Worm (Caenorhabditis elegans) whole organism, L3 larva: ENCODE measurements around the gene C40C9.4.
A peak's percentile ranks its signal among the peaks of the same experiment; 100 is the strongest.

Experiments
- ZK546.5 ChIP-seq: sonication (generic microtip); optimal IDR thresholded peaks from 2 replicates; lab custom pipeline; 2017; ENCODE audit warnings: missing biosample characterization, missing genetic modification characterization
- ceh-16 ChIP-seq: sonication (generic microtip); optimal IDR thresholded peaks from 2 replicates; lab custom pipeline; 2017; ENCODE audit warnings: missing biosample characterization, missing genetic modification characterization
- ceh-28 ChIP-seq: fragments of 150-350 bp; optimal IDR thresholded peaks from 2 replicates; lab custom pipeline; 2014; ENCODE audit warnings: missing biosample characterization, missing genetic modification reagents, missing genetic modification characterization
- ceh-82 ChIP-seq: fragments of 150-350 bp; optimal IDR thresholded peaks from 2 replicates; lab custom pipeline; 2014; ENCODE audit warnings: missing biosample characterization, missing genetic modification characterization
- ceh-9 ChIP-seq: sonication (generic microtip); optimal IDR thresholded peaks from 2 replicates; lab custom pipeline; 2018; ENCODE audit warnings: missing biosample characterization, missing genetic modification characterization
- daf-12 ChIP-seq: fragments of 150-350 bp; optimal IDR thresholded peaks from 2 replicates; lab custom pipeline; 2014; ENCODE audit warnings: missing biosample characterization, missing genetic modification reagents, missing genetic modification characterization
- egl-5 ChIP-seq: fragments of 150-350 bp; optimal IDR thresholded peaks from 2 replicates; lab custom pipeline; 2017; ENCODE audit warnings: missing biosample characterization, missing genetic modification reagents, missing genetic modification characterization, inconsistent platforms
- elt-1 ChIP-seq: fragments of 150-350 bp; optimal IDR thresholded peaks from 2 replicates; lab custom pipeline; 2014; ENCODE audit warnings: missing biosample characterization, missing genetic modification characterization
- elt-2 ChIP-seq: sonication (generic microtip); optimal IDR thresholded peaks from 2 replicates; lab custom pipeline; 2016; ENCODE audit warnings: missing genetic modification reagents, mild to moderate bottlenecking, missing genetic modification characterization, missing compliant biosample characterization
- fkh-10 ChIP-seq: sonication (generic microtip); optimal IDR thresholded peaks from 2 replicates; lab custom pipeline; 2017; ENCODE audit warnings: missing biosample characterization, missing genetic modification reagents, missing genetic modification characterization
- fkh-2 ChIP-seq: fragments of 150-350 bp; optimal IDR thresholded peaks from 2 replicates; lab custom pipeline; 2014; ENCODE audit warnings: missing biosample characterization, missing genetic modification reagents, missing genetic modification characterization
- hmg-11 ChIP-seq: sonication (generic microtip); optimal IDR thresholded peaks from 2 replicates; lab custom pipeline; 2016; ENCODE audit warnings: missing genetic modification characterization, missing compliant biosample characterization
- jun-1 ChIP-seq: fragments of 150-350 bp; optimal IDR thresholded peaks from 2 replicates; lab custom pipeline; 2014; ENCODE audit warnings: missing biosample characterization, missing genetic modification reagents, missing genetic modification characterization
- lin-39 ChIP-seq: fragments of 150-350 bp; optimal IDR thresholded peaks from 2 replicates; lab custom pipeline; 2018; ENCODE audit warnings: missing biosample characterization, missing genetic modification reagents, missing genetic modification characterization
- lsy-12 ChIP-seq: sonication (generic microtip); optimal IDR thresholded peaks from 2 replicates; lab custom pipeline; 2016; ENCODE audit warnings: mild to moderate bottlenecking, missing genetic modification characterization, missing compliant biosample characterization
- mml-1 ChIP-seq: fragments of 150-350 bp; sonication (generic microtip); optimal IDR thresholded peaks from 3 replicates; lab custom pipeline; 2014; ENCODE audit warnings: missing biosample characterization, missing genetic modification characterization
- nfya-1 ChIP-seq: sonication (generic microtip); optimal IDR thresholded peaks from 2 replicates; lab custom pipeline; 2017; ENCODE audit warnings: missing genetic modification characterization, mild to moderate bottlenecking, missing compliant biosample characterization, antibody characterized with exemption, moderate library complexity; ENCODE audit not compliant: insufficient read depth
- nhr-11 ChIP-seq: fragments of 150-350 bp; optimal IDR thresholded peaks from 2 replicates; lab custom pipeline; 2014; ENCODE audit warnings: missing biosample characterization, missing genetic modification characterization
- nhr-237 ChIP-seq: fragments of 150-350 bp; optimal IDR thresholded peaks from 2 replicates; lab custom pipeline; 2014; ENCODE audit warnings: missing biosample characterization, missing genetic modification characterization
- nhr-25 ChIP-seq: sonication (generic microtip); optimal IDR thresholded peaks from 2 replicates; lab custom pipeline; 2017; ENCODE audit warnings: missing biosample characterization, missing genetic modification characterization
- nhr-28 ChIP-seq: fragments of 150-350 bp; optimal IDR thresholded peaks from 2 replicates; lab custom pipeline; 2014; ENCODE audit warnings: missing biosample characterization, missing genetic modification characterization
- nhr-43 ChIP-seq: sonication (generic microtip); optimal IDR thresholded peaks from 2 replicates; lab custom pipeline; 2016; ENCODE audit warnings: mild to moderate bottlenecking, missing genetic modification characterization, missing compliant biosample characterization; ENCODE audit not compliant: poor library complexity, severe bottlenecking
- nhr-67 ChIP-seq: fragments of 150-350 bp; optimal IDR thresholded peaks from 2 replicates; lab custom pipeline; 2014; ENCODE audit warnings: missing biosample characterization, missing genetic modification characterization
- nhr-76 ChIP-seq: fragments of 150-350 bp; sonication (generic microtip); optimal IDR thresholded peaks from 5 replicates; lab custom pipeline; 2014; ENCODE audit warnings: missing biosample characterization, missing genetic modification characterization
- pha-4 ChIP-seq: fragments of 150-350 bp; optimal IDR thresholded peaks from 2 replicates; lab custom pipeline; 2014; ENCODE audit warnings: missing biosample characterization, missing genetic modification reagents, missing genetic modification characterization
- unc-62 ChIP-seq: fragments of 150-350 bp; sonication (generic microtip); optimal IDR thresholded peaks from 4 replicates; lab custom pipeline; 2014; ENCODE audit warnings: missing biosample characterization, missing genetic modification reagents, missing genetic modification characterization
- zag-1 ChIP-seq: fragments of 150-350 bp; optimal IDR thresholded peaks from 2 replicates; lab custom pipeline; 2014; ENCODE audit warnings: missing biosample characterization, missing genetic modification characterization
- ztf-4 ChIP-seq: fragments of 150-350 bp; optimal IDR thresholded peaks from 2 replicates; lab custom pipeline; 2014; ENCODE audit warnings: missing biosample characterization, missing genetic modification characterization

The C40C9.4 gene

DNA sequence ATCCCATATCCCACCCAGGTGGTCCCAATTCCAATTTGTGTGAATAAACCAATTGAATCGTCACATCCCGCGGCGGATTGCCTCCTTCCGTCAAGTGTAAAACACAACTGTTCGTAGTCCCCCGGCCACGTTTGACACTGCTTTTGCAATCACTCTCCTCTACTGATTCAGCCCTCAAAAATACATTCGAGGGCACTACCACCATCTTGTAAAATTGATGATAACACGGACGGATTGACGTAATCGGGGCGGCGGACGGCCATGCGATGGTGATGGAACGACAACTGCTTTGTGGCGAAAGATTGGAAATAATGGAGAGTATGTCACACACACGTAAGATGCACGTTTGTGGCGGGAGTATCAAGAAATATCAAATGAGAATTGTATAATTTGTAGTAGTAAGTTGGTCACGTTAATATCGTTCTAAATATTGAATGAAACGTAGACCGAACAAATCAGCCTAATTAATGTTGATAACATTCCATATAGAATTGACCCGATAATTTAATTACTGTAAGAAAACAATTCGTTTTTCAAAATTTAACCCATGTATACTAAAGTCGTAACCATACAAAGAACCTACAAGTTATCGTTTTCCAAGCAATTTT lies 12.4 kb upstream of the C40C9.4 start:
- TF ChIP-seq nhr-11 (tag; lab: Kevin White, UChicago), result no peak
- peak; percentile 85 for TF ChIP-seq egl-5 (tag; lab: Kevin White, UChicago)

ce11 chrX:13639577-13639976 lies 11.3 kb upstream of the C40C9.4 start, which contains the start of gene twk-20:
twk-20 (plus strand) TSS chrX:13639877.
- no peak for TF ChIP-seq nfya-1

- TF ChIP-seq elt-1 (peak; percentile 58), jun-1 (tag; lab: Kevin White, UChicago) (no peak), ceh-82 (tag; lab: Kevin White, UChicago) (no peak), fkh-10 (GFP tag; lab: Kevin White, UChicago) (no peak)
These were observed 6.0 kb upstream of the C40C9.4 start for ce11 chrX:13644884-13645283.

DNA sequence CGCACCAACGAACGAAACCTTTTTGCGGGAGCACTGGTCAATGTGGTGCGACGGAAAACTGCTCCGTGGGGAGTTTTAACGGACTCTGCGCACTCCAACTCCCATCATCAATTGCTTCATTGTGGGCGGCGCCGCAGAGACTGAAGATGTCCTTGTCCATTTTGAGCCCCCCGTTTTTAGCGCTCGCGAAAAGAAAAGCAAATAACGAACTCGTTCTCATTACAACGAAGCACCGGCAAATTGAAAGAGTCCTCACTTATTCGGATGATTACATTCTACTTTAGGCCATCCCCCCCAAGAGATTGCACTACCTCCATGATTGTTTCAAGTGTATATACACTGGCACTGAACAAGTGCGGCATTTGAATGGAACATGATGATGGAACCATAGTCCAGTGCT lies 4.1 kb upstream of the C40C9.4 start, which contains the start of gene acr-9:
TSS of gene acr-9 (minus strand) at position 101 of the 400 bp plus-strand sequence.
- TF ChIP-seq lin-39 (tag; lab: Kevin White, UChicago) (peak; percentile 29), elt-2 (tag; lab: Kevin White, UChicago) (no peak)

DNA sequence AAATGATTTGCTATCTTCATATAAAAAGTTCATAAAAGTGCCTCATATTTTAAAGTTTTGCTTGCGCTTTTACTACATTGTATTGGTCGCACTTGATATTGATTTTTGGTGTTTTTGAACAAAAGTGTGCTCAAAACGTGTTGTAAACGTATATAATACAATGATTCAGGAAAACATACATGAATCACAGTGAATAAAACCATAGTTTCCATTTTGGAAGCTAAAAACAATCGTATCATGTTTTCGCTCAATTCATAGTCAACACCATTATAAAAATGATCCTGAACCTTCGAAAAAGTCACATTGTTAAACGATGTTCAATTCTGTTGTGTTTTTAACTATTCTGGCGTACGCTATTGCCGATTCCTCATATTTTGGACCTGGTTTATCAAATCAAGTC lies 3.6 kb upstream of the C40C9.4 start, which contains the start of gene C40C9.3:
TSS of gene C40C9.3 (plus strand) at position 301 of the 400 bp plus-strand sequence.
- TF ChIP-seq ceh-16 (no peak), hmg-11 (tag; lab: Kevin White, UChicago) (no peak), lsy-12 (tag; lab: Kevin White, UChicago) (no peak), nhr-237 (tag; lab: Kevin White, UChicago) (no peak), jun-1 (tag; lab: Kevin White, UChicago) (no peak), nhr-76 (no peak), egl-5 (tag; lab: Kevin White, UChicago) (no peak), nhr-43 (tag; lab: Kevin White, UChicago) (no peak), pha-4 (tag; lab: Kevin White, UChicago) (no peak), ceh-9 (no peak), unc-62 (no peak), nhr-67 (tag; lab: Kevin White, UChicago) (no peak), elt-1 (no peak), zag-1 (tag; lab: Kevin White, UChicago) (no peak)

DNA sequence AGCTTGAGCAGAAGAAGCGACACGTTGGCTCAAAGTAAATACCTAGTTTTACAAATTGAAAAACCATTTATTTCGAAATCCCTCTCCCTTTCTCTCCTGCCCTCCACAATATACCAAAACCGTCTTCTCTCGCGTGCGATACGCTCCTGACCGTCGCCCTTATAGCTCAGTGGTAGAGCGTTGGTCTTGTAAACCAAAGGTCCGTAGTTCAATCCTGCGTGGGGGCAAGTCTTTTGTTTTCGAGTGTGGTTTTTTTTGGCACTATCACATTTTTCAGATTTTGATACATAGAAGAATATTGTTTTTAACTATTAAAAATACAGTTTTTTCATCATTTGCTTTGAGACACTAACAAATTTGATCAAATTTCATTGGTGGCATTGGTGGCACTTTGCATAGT lies 2.7 kb downstream of the C40C9.4 start:
- TF ChIP-seq ZK546.5 (tag; lab: Kevin White, UChicago) (no peak), lin-39 (tag; lab: Kevin White, UChicago) (no peak), nhr-28 (tag; lab: Kevin White, UChicago) (no peak), mml-1 (tag; lab: Kevin White, UChicago) (no peak), pha-4 (tag; lab: Kevin White, UChicago) (peak; percentile 38), nfya-1 (no peak), fkh-2 (tag; lab: Kevin White, UChicago) (no peak), ceh-28 (tag; lab: Kevin White, UChicago) (no peak)

DNA sequence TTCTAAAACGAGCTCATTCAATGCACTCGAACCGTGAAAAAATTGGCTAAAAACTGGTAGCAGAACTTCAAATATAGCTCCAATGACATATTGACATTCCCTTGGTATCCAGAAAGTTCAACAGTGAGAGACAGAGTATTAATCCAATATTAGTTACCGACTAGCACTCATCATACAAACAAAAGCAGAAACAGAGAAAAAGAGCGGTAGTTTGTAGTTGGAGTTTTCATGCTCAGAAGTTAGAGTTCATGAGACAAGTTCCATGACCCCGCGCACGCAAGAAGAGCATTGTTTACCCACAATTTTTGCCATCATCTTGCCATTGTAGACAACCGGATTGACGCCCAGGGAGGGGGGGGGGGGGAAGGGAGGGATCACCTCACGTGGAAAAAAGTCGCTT lies 3.4 kb downstream of the C40C9.4 start:
- TF ChIP-seq ztf-4 (tag; lab: Kevin White, UChicago), result no peak
- no peak for TF ChIP-seq egl-5 (tag; lab: Kevin White, UChicago)
- TF ChIP-seq nhr-11 (tag; lab: Kevin White, UChicago), result no peak
- TF ChIP-seq nhr-25 (tag; lab: Kevin White, UChicago), result no peak
- TF ChIP-seq pha-4 (tag; lab: Kevin White, UChicago), result peak; percentile 42
- no peak for TF ChIP-seq ZK546.5 (tag; lab: Kevin White, UChicago)

- no peak for TF ChIP-seq ceh-16
- TF ChIP-seq daf-12 (tag; lab: Kevin White, UChicago), result no peak
- peak; percentile 13 for TF ChIP-seq elt-2 (tag; lab: Kevin White, UChicago)
These were observed 4.9 kb downstream of the C40C9.4 start for ce11 chrX:13655769-13656168.
